Worm (Caenorhabditis elegans) whole organism, late embryonic: Measurements from ENCODE around the gene lin-9.

Experiments used
- C38D4.7 ChIP-seq: fragments of 200-800 bp; sonication (Bioruptor generic); optimal IDR thresholded peaks from 2 replicates; lab custom pipeline; 2018; ENCODE audit warnings: mild to moderate bottlenecking, missing genetic modification characterization, moderate library complexity, missing compliant biosample characterization
- F13H6.1 ChIP-seq: sonication (generic microtip); optimal IDR thresholded peaks from 2 replicates; lab custom pipeline; 2016; ENCODE audit warnings: missing genetic modification characterization, missing compliant biosample characterization
- K02D7.2 ChIP-seq: sonication (generic microtip); optimal IDR thresholded peaks from 2 replicates; lab custom pipeline; 2017; ENCODE audit warnings: mild to moderate bottlenecking, missing genetic modification characterization, missing compliant biosample characterization
- K09A11.1 ChIP-seq: sonication (generic microtip); optimal IDR thresholded peaks from 2 replicates; lab custom pipeline; 2017; ENCODE audit warnings: antibody characterized with exemption, mild to moderate bottlenecking, missing genetic modification characterization, missing compliant biosample characterization; ENCODE audit not compliant: insufficient read depth
- Y22D7AL.16 ChIP-seq: sonication (generic microtip); optimal IDR thresholded peaks from 2 replicates; lab custom pipeline; 2016; ENCODE audit warnings: missing genetic modification characterization, missing compliant biosample characterization
- ama-1 ChIP-seq: fragments of 150-350 bp; optimal IDR thresholded peaks from 2 replicates; lab custom pipeline; 2014
- ceh-22 ChIP-seq: sonication (generic microtip); optimal IDR thresholded peaks from 2 replicates; lab custom pipeline; 2017; ENCODE audit warnings: missing biosample characterization, missing genetic modification characterization
- ceh-24 ChIP-seq: sonication (generic microtip); optimal IDR thresholded peaks from 2 replicates; lab custom pipeline; 2016; ENCODE audit warnings: mild to moderate bottlenecking, missing genetic modification characterization, missing compliant biosample characterization
- ceh-30 ChIP-seq: fragments of 150-350 bp; optimal IDR thresholded peaks from 2 replicates; lab custom pipeline; 2014; ENCODE audit warnings: missing biosample characterization, missing genetic modification characterization
- ceh-31 ChIP-seq: sonication (generic microtip); optimal IDR thresholded peaks from 2 replicates; lab custom pipeline; 2016; ENCODE audit warnings: missing genetic modification characterization, missing compliant biosample characterization
- ceh-48 ChIP-seq: sonication (generic microtip); optimal IDR thresholded peaks from 2 replicates; lab custom pipeline; 2016; ENCODE audit warnings: missing genetic modification characterization, inconsistent platforms, missing compliant biosample characterization
- ceh-6 ChIP-seq: fragments of 200-800 bp; sonication (Bioruptor generic); optimal IDR thresholded peaks from 2 replicates; lab custom pipeline; 2018; ENCODE audit warnings: mild to moderate bottlenecking, missing genetic modification characterization, missing compliant biosample characterization
- ceh-9 ChIP-seq: sonication (generic microtip); optimal IDR thresholded peaks from 2 replicates; lab custom pipeline; 2016; ENCODE audit warnings: mild to moderate bottlenecking, missing genetic modification characterization, inconsistent platforms, missing compliant biosample characterization
- dmd-4 ChIP-seq: sonication (generic microtip); optimal IDR thresholded peaks from 2 replicates; lab custom pipeline; 2016; ENCODE audit warnings: borderline replicate concordance, missing genetic modification characterization, missing compliant biosample characterization
- eyg-1 ChIP-seq: sonication (generic microtip); optimal IDR thresholded peaks from 2 replicates; lab custom pipeline; 2016; ENCODE audit warnings: missing genotype, missing genetic modification characterization, missing compliant biosample characterization
- fax-1 ChIP-seq: sonication (generic microtip); optimal IDR thresholded peaks from 2 replicates; lab custom pipeline; 2016; ENCODE audit warnings: missing genotype, missing genetic modification characterization, missing compliant biosample characterization
- fkh-10 ChIP-seq: fragments of 150-350 bp; optimal IDR thresholded peaks from 2 replicates; lab custom pipeline; 2014; ENCODE audit warnings: missing biosample characterization, missing genetic modification reagents, missing genetic modification characterization
- hlh-15 ChIP-seq: sonication (generic microtip); optimal IDR thresholded peaks from 2 replicates; lab custom pipeline; 2016; ENCODE audit warnings: missing genetic modification characterization, missing compliant biosample characterization
- hlh-30 ChIP-seq: sonication (generic microtip); optimal IDR thresholded peaks from 2 replicates; lab custom pipeline; 2017; ENCODE audit warnings: antibody characterized with exemption, missing genetic modification characterization, missing compliant biosample characterization; ENCODE audit not compliant: insufficient read depth
- hlh-6 ChIP-seq: sonication (generic microtip); optimal IDR thresholded peaks from 2 replicates; lab custom pipeline; 2016; ENCODE audit warnings: missing genotype, missing genetic modification characterization, missing compliant biosample characterization
- hlh-8 ChIP-seq: sonication (generic microtip); optimal IDR thresholded peaks from 2 replicates; lab custom pipeline; 2016; ENCODE audit warnings: missing genotype, missing genetic modification characterization, missing compliant biosample characterization
- madf-2 ChIP-seq: sonication (generic microtip); optimal IDR thresholded peaks from 2 replicates; lab custom pipeline; 2017; ENCODE audit warnings: missing genetic modification characterization, missing compliant biosample characterization
- mec-3 ChIP-seq: sonication (generic microtip); optimal IDR thresholded peaks from 2 replicates; lab custom pipeline; 2016; ENCODE audit warnings: borderline replicate concordance, missing genetic modification characterization, missing compliant biosample characterization
- nfya-1 ChIP-seq: sonication (generic microtip); optimal IDR thresholded peaks from 2 replicates; lab custom pipeline; 2017; ENCODE audit warnings: missing genetic modification characterization, mild to moderate bottlenecking, missing compliant biosample characterization, antibody characterized with exemption, moderate library complexity
- nhr-232 ChIP-seq: sonication (generic microtip); optimal IDR thresholded peaks from 2 replicates; lab custom pipeline; 2016; ENCODE audit warnings: missing genetic modification characterization, missing compliant biosample characterization
- pha-4 ChIP-seq: fragments of 150-350 bp; optimal IDR thresholded peaks from 2 replicates; lab custom pipeline; 2018; ENCODE audit warnings: missing biosample characterization, missing genetic modification reagents, missing genetic modification characterization
- pqm-1 ChIP-seq: sonication (generic microtip); optimal IDR thresholded peaks from 2 replicates; lab custom pipeline; 2016; ENCODE audit warnings: missing genetic modification characterization, missing compliant biosample characterization
- ref-2 ChIP-seq: sonication (generic microtip); optimal IDR thresholded peaks from 2 replicates; lab custom pipeline; 2016; ENCODE audit warnings: missing genetic modification characterization, missing compliant biosample characterization
- sdc-2 ChIP-seq: sonication (generic microtip); optimal IDR thresholded peaks from 2 replicates; lab custom pipeline; 2016; ENCODE audit warnings: missing genotype, missing genetic modification characterization, missing compliant biosample characterization
- sox-2 ChIP-seq: fragments of 200-800 bp; sonication (Bioruptor generic); IDR thresholded peaks from 2 replicates; pipeline ENCODE4 v1.3.6; 2022; ENCODE audit warnings: missing genetic modification reagents, missing genetic modification characterization, missing compliant biosample characterization
- sox-4 ChIP-seq: sonication (generic microtip); optimal IDR thresholded peaks from 2 replicates; lab custom pipeline; 2017; ENCODE audit warnings: mild to moderate bottlenecking, missing genetic modification characterization, inconsistent platforms, missing compliant biosample characterization
- syd-9 ChIP-seq: sonication (generic microtip); optimal IDR thresholded peaks from 2 replicates; lab custom pipeline; 2016; ENCODE audit warnings: mild to moderate bottlenecking, missing genetic modification characterization, moderate library complexity, missing compliant biosample characterization
- tbx-2 ChIP-seq: sonication (generic microtip); optimal IDR thresholded peaks from 2 replicates; lab custom pipeline; 2016; ENCODE audit warnings: missing genetic modification characterization, missing compliant biosample characterization
- tbx-7 ChIP-seq: sonication (generic microtip); optimal IDR thresholded peaks from 2 replicates; lab custom pipeline; 2016; ENCODE audit warnings: missing genotype, missing genetic modification characterization, missing compliant biosample characterization
- ttx-3 ChIP-seq: sonication (generic microtip); optimal IDR thresholded peaks from 2 replicates; lab custom pipeline; 2016; ENCODE audit warnings: missing genetic modification reagents, missing genetic modification characterization, missing compliant biosample characterization
- unc-3 ChIP-seq, 2 experiments: fragments of 200-800 bp in 1 of 2; sonication (Bioruptor generic) in 1 of 2; sonication (generic microtip) in 1 of 2; conservative IDR thresholded peaks in 1 of 2; optimal IDR thresholded peaks in 1 of 2; 2 replicates each; pipeline versions ENCODE4 v1.3.6 to Lab custom; 2016 to 2022; ENCODE audit warnings: missing compliant biosample characterization in 2 of 2, missing genetic modification characterization in 2 of 2, missing genetic modification reagents in 1 of 2
- unc-42 ChIP-seq: sonication (generic microtip); optimal IDR thresholded peaks from 2 replicates; lab custom pipeline; 2016; ENCODE audit warnings: missing genotype, missing genetic modification characterization, missing compliant biosample characterization
- ztf-16 ChIP-seq: sonication (generic microtip); optimal IDR thresholded peaks from 2 replicates; lab custom pipeline; 2017; ENCODE audit warnings: missing genetic modification characterization, missing compliant biosample characterization

Gene lin-9

DNA sequence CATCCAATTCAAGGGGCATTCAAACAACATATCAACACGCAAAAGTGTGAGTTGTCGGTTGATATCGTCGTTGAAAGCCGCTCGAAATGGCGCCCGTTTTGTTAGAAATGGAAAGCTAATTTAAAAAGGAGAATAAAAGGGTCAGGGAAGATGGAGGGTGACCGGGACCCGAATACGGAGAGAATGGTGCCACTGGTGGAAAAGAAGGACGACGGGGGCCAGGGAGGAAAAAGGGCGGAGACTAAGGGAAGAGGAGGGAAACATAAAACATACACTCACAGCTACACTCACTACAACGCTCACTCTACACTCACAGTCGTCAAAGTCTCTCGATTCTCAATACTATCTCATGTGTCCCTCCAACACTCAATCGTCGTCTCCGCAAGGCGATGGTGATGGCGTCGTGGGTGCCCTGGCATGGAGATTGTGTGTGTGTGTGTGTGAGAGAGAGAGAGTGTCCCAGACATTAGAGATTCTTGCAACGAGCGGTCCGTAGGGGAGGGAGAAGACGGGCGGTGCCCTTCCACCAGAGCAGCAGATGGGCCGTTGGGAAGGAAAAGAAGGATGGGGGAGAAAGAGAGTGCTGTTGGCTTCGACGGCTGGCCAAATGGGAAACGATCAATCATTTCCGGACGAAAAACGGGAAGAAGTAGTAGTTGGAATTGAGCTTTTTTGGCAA, 29.8 kb downstream of the lin-9 start (continued):
- TF ChIP-seq ceh-31 (tag; lab: Kevin White, UChicago) (peak; percentile 94), hlh-30 (tag; lab: Kevin White, UChicago) (peak; percentile 70), sox-4 (tag; lab: Kevin White, UChicago) (no peak), tbx-7 (tag; lab: Kevin White, UChicago) (peak; percentile 6), fkh-10 (GFP tag; lab: Kevin White, UChicago) (no peak), sox-2 (GFP tag; lab: Robert Waterston, UW) (no peak), pqm-1 (tag; lab: Kevin White, UChicago) (peak; percentile 14), ceh-48 (no peak), madf-2 (peak; percentile 17), nhr-232 (tag; lab: Kevin White, UChicago) (peak; percentile 7), sdc-2 (tag; lab: Kevin White, UChicago) (peak; percentile 70), hlh-6 (tag; lab: Kevin White, UChicago) (peak; percentile 11), Y22D7AL.16 (tag; lab: Kevin White, UChicago) (no peak), K09A11.1 (tag; lab: Kevin White, UChicago) (no peak), K02D7.2 (no peak), tbx-2 (peak; percentile 90), eyg-1 (no peak), pha-4 (no peak), ttx-3 (tag; lab: Kevin White, UChicago) (no peak), ztf-16 (tag; lab: Kevin White, UChicago) (peak; percentile 36), unc-3 (GFP tag; conservative IDR thresholded peaks at IDR 0.05; lab: Robert Waterston, UW) (no peak), unc-3 (tag; optimal IDR thresholded peaks at IDR 0.05; lab: Kevin White, UChicago) (peak; percentile 61)

DNA sequence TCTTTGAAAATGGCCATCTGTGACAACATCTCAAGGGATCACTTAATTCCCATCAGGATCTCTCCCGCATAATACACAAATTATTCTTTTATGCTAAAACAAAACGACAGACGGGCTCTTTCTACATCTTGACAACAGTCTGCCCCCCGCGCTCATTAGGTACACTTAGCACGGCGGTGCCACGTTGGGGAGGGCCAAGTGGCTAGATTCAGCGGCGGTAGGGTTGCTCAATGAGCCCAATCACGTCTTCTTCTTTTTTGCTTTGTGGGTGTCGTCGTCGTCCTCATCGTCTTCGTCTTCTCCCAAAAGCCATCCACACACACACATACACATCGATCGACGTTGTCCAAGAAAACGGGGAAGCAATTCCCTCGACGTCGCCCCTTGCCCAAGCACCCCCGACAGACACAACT, 30.9 kb downstream of the lin-9 start:
- TF ChIP-seq dmd-4 (tag; lab: Kevin White, UChicago) = no peak
- TF ChIP-seq ceh-48 = peak; percentile 57
- no peak for TF ChIP-seq ama-1 (lab: Kevin White, UChicago)
- TF ChIP-seq ceh-22 (tag; lab: Kevin White, UChicago) = no peak
- TF ChIP-seq unc-3 (GFP tag; conservative IDR thresholded peaks at IDR 0.05; lab: Robert Waterston, UW) = no peak
- TF ChIP-seq unc-3 (tag; optimal IDR thresholded peaks at IDR 0.05; lab: Kevin White, UChicago) = peak; percentile 47
- TF ChIP-seq hlh-6 (tag; lab: Kevin White, UChicago) = peak; percentile 26
- no peak for TF ChIP-seq mec-3 (tag; lab: Kevin White, UChicago)
- peak; percentile 43 for TF ChIP-seq eyg-1
- TF ChIP-seq hlh-15 (tag; lab: Kevin White, UChicago) = no peak
- peak; percentile 2 for TF ChIP-seq ref-2 (tag; lab: Kevin White, UChicago)
- TF ChIP-seq ceh-31 (tag; lab: Kevin White, UChicago) = peak; percentile 36
- peak; percentile 37 for TF ChIP-seq nfya-1 (tag; lab: Kevin White, UChicago)
- peak; percentile 5 for TF ChIP-seq syd-9 (tag; lab: Kevin White, UChicago)
- TF ChIP-seq hlh-8 (tag; lab: Kevin White, UChicago) = no peak
- no peak for TF ChIP-seq ceh-6 (GFP tag; lab: Kevin White, UChicago)
- no peak for TF ChIP-seq ceh-30
- TF ChIP-seq K02D7.2 = no peak
- TF ChIP-seq K09A11.1 (tag; lab: Kevin White, UChicago) = no peak
- peak; percentile 1 for TF ChIP-seq sox-4 (tag; lab: Kevin White, UChicago)
- TF ChIP-seq unc-42 = peak; percentile 73
- TF ChIP-seq, all 69 proteins: peak for 10

DNA sequence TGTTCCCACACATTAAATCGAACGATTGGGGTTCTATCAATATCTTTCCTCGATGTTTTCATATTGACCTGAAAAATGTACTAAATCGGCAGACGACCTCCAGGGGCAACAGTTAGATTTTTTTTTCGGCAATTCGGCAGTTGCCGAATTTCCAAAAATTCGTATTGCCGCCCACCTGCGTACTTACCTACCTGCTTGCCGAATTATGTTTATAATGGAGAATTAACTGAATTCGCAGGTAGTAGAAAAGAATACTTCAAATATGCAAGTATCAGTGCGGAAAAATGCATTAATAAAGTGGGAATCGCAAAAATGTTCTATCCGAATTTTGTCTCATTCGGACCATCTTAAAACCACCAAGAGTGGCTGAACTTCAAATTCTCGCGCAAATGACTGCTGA, 34.3 kb downstream of the lin-9 start:
- TF ChIP-seq ceh-24 (tag; lab: Kevin White, UChicago) (no peak), ceh-9 (no peak), madf-2 (no peak), ceh-31 (tag; lab: Kevin White, UChicago) (no peak), fax-1 (no peak), C38D4.7 (no peak), dmd-4 (tag; lab: Kevin White, UChicago) (no peak), F13H6.1 (tag; lab: Kevin White, UChicago) (no peak)
- TF ChIP-seq, all 69 proteins: peak for 0
